Worm (Caenorhabditis elegans): ENCODE data around the gene spp-29.

DNA sequence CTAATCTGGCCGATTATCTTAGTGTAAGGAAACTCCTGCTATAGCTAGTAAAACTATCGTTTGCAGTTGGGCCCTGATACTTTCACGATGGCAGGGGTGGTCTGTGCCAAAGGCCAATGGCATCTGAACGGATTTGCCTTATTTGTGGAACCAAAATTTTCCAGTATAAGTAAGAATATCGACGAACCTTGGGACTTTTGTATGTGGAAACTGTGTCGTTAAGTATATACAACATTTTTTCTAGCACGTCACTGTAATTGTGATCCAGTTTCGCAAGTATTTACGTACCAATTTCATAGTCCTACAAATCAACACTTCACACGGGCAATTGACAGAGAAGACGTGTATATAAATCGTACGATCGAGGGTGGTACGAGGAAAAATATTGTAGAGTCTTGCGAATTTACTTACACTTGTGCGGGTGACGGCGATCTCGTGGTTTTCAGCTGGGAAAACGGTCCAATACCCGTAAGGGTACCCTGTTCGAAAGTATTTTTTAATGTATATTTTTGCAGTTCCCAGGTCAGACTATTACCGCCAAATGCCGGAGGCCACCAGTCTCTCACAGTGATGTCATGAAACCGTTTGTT, 9.7 kb upstream of the spp-29 start:
- TF ChIP-seq ZK546.5 (tag; optimal IDR thresholded peaks at IDR 0.05), result no peak
- no peak for TF ChIP-seq ztf-11 (tag; optimal IDR thresholded peaks at IDR 0.05)
- TF ChIP-seq dmd-9 (GFP tag; IDR thresholded peaks at IDR 0.05), result no peak
- no peak for TF ChIP-seq snpc-1.2 (GFP tag; IDR thresholded peaks at IDR 0.05)
- no peak for TF ChIP-seq unc-130 (GFP tag; optimal IDR thresholded peaks at IDR 0.05)

Data from whole organism, L4 larva.